Fruit fly (Drosophila melanogaster) whole organism, adult: ENCODE measurements around the gene CG9686.

Source experiments
- CG11617 ChIP-seq: fragments of 200-800 bp; sonication (Bioruptor generic); optimal IDR thresholded peaks from 2 replicates; lab custom pipeline; 2017; ENCODE audit warnings: mild to moderate bottlenecking, missing biosample characterization, missing genetic modification reagents, missing genetic modification characterization
- CG33017 ChIP-seq: fragments of 200-800 bp; sonication (Bioruptor generic); optimal IDR thresholded peaks from 2 replicates; lab custom pipeline; 2018; ENCODE audit warnings: missing biosample characterization, mild to moderate bottlenecking, missing genetic modification characterization, moderate library complexity
- CG7045 ChIP-seq: fragments of 200-800 bp; sonication (Bioruptor generic); optimal IDR thresholded peaks from 2 replicates; lab custom pipeline; 2017; ENCODE audit warnings: missing biosample characterization, mild to moderate bottlenecking, missing genetic modification characterization
- Crg-1 ChIP-seq: fragments of 200-800 bp; sonication (Bioruptor generic); optimal IDR thresholded peaks from 2 replicates; lab custom pipeline; 2016; ENCODE audit warnings: missing biosample characterization, missing genetic modification characterization
- Hr96 ChIP-seq: fragments of 200-800 bp; sonication (Bioruptor generic); optimal IDR thresholded peaks from 2 replicates; lab custom pipeline; 2016; ENCODE audit warnings: missing biosample characterization, missing genetic modification characterization
- Mnt ChIP-seq: fragments of 200-800 bp; sonication (Bioruptor generic); optimal IDR thresholded peaks from 2 replicates; lab custom pipeline; 2016; ENCODE audit warnings: missing biosample characterization, mild to moderate bottlenecking, missing genetic modification characterization
- bab1 ChIP-seq: fragments of 200-800 bp; sonication (Bioruptor generic); optimal IDR thresholded peaks from 3 replicates; lab custom pipeline; 2019; ENCODE audit warnings: missing biosample characterization, mild to moderate bottlenecking, missing genetic modification characterization, moderate library complexity
- cnc ChIP-seq, 2 experiments: fragments of >200 bp; optimal IDR thresholded peaks; 2 replicates each; lab custom pipeline; 2017
- kay ChIP-seq: fragments of 200-800 bp; sonication (Bioruptor generic); peaks from one replicate; lab custom pipeline; 2016; ENCODE audit warnings: missing biosample characterization, missing genetic modification characterization, borderline replicate concordance
- ovo ChIP-seq: fragments of 200-800 bp; sonication (Bioruptor generic); optimal IDR thresholded peaks from 2 replicates; lab custom pipeline; 2016; ENCODE audit warnings: missing biosample characterization, missing genetic modification characterization
- tj ChIP-seq: fragments of 200-800 bp; sonication (Bioruptor generic); optimal IDR thresholded peaks from 3 replicates; lab custom pipeline; 2017; ENCODE audit warnings: missing biosample characterization, mild to moderate bottlenecking, missing genetic modification characterization, moderate library complexity

- TF ChIP-seq CG7045 (GFP tag; lab: Kevin White, UChicago): no peak
- no peak for TF ChIP-seq Crg-1 (GFP tag; lab: Kevin White, UChicago)
- no peak for TF ChIP-seq kay
- TF ChIP-seq Mnt: no peak
- no peak for TF ChIP-seq bab1
- TF ChIP-seq CG33017 (tag; lab: Kevin White, UChicago): no peak
- no peak for TF ChIP-seq cnc (optimal IDR thresholded peaks at IDR 0.05; lab: Kevin White, UChicago)
- TF ChIP-seq tj (GFP tag; lab: Kevin White, UChicago): no peak
- no peak for TF ChIP-seq Hr96
- no peak for TF ChIP-seq ovo (GFP tag; lab: Kevin White, UChicago)
- no peak for TF ChIP-seq CG11617 (GFP tag; lab: Kevin White, UChicago)
These were observed 2.1 kb downstream of the CG9686 start, which contains the start of gene CG9689 for dm6 chrX:9881746-9882145.
